Worm (Caenorhabditis elegans) whole organism, midembryonic: ENCODE data around the gene F14D7.8.
"Not testable (repeated sequence)": the region's sequence is repeated elsewhere in the genome, so short reads cannot be mapped to it uniquely, and the experiment has no call there.

Experiments
- T22C8.4 ChIP-seq: fragments of 200-800 bp; sonication (Bioruptor generic); IDR thresholded peaks from 2 replicates; pipeline ENCODE4 v1.3.6; 2022; ENCODE audit warnings: missing genetic modification characterization, missing compliant biosample characterization
- cog-1 ChIP-seq: sonication (generic microtip); optimal IDR thresholded peaks from 2 replicates; lab custom pipeline; 2016; ENCODE audit warnings: missing genetic modification characterization, missing compliant biosample characterization
- flt-1 ChIP-seq: fragments of 200-800 bp; sonication (Bioruptor generic); IDR thresholded peaks from 2 replicates; pipeline ENCODE4 v1.3.6; 2022; ENCODE audit warnings: missing genetic modification characterization, missing compliant biosample characterization
- klf-2 ChIP-seq: fragments of 200-800 bp; sonication (Bioruptor generic); conservative IDR thresholded peaks from 2 replicates; pipeline ENCODE4 v1.3.6; 2022; ENCODE audit warnings: missing genetic modification reagents, missing genetic modification characterization, missing compliant biosample characterization
- med-1 ChIP-seq: sonication (generic microtip); optimal IDR thresholded peaks from 2 replicates; lab custom pipeline; 2017; ENCODE audit warnings: missing genetic modification characterization, mild to moderate bottlenecking, missing compliant biosample characterization, antibody characterized with exemption, missing genetic modification reagents; ENCODE audit not compliant: insufficient read depth
- ref-1 ChIP-seq: fragments of 200-800 bp; sonication (Bioruptor generic); conservative IDR thresholded peaks from 2 replicates; pipeline ENCODE4 v1.3.6; 2022; ENCODE audit warnings: missing genetic modification reagents, missing genetic modification characterization, missing compliant biosample characterization
- tab-1 ChIP-seq: fragments of 200-800 bp; sonication (Bioruptor generic); IDR thresholded peaks from 2 replicates; pipeline ENCODE4 v1.3.6; 2022; ENCODE audit warnings: missing genetic modification characterization, missing compliant biosample characterization
- ztf-23 ChIP-seq: fragments of 200-800 bp; sonication (Bioruptor generic); IDR thresholded peaks from 2 replicates; pipeline ENCODE4 v1.3.6; 2022; ENCODE audit warnings: missing genetic modification reagents, missing genetic modification characterization, missing compliant biosample characterization
- ztf-29 ChIP-seq: fragments of 200-800 bp; sonication (Bioruptor generic); IDR thresholded peaks from 2 replicates; pipeline ENCODE4 v1.3.6; 2022; ENCODE audit warnings: missing genetic modification reagents, missing genetic modification characterization, missing compliant biosample characterization

The F14D7.8 gene

ce11 chrV:14289363-14289762 lies 23.2 kb downstream of the F14D7.8 start, which contains the start of gene F14D7.1:
Gene F14D7.1, minus strand, starts transcription at chrV:14289463.
- TF ChIP-seq ztf-23 (GFP tag; lab: Robert Waterston, UW) (no peak), tab-1 (GFP tag; lab: Robert Waterston, UW) (no peak), T22C8.4 (GFP tag; lab: Robert Waterston, UW) (no peak), ref-1 (GFP tag; lab: Robert Waterston, UW) (no peak), cog-1 (tag; lab: Kevin White, UChicago) (no peak), med-1 (GFP tag; lab: Kevin White, UChicago) (no peak), klf-2 (GFP tag; lab: Robert Waterston, UW) (no peak), flt-1 (GFP tag; lab: Robert Waterston, UW) (no peak)

- TF ChIP-seq ztf-23 (GFP tag; lab: Robert Waterston, UW), result no peak
These were observed 26.8 kb downstream of the F14D7.8 start, which contains the start of gene F40G12.11 for ce11 chrV:14285803-14286202. Gene F40G12.11, plus strand, starts transcription at chrV:14286171.

ce11 chrV:14283241-14283640 lies 29.4 kb downstream of the F14D7.8 start, which contains the start of gene F40G12.10:
Gene F40G12.10, plus strand, starts transcription at chrV:14283541.
- TF ChIP-seq ztf-23 (GFP tag; lab: Robert Waterston, UW) (no peak), ref-1 (GFP tag; lab: Robert Waterston, UW) (no peak), T22C8.4 (GFP tag; lab: Robert Waterston, UW) (no peak), med-1 (GFP tag; lab: Kevin White, UChicago) (no peak), tab-1 (GFP tag; lab: Robert Waterston, UW) (no peak), cog-1 (tag; lab: Kevin White, UChicago) (no peak)

- TF ChIP-seq ztf-23 (GFP tag; lab: Robert Waterston, UW), result no peak
- no peak for TF ChIP-seq tab-1 (GFP tag; lab: Robert Waterston, UW)
- TF ChIP-seq med-1 (GFP tag; lab: Kevin White, UChicago), result no peak
- no peak for TF ChIP-seq ref-1 (GFP tag; lab: Robert Waterston, UW)
- no peak for TF ChIP-seq cog-1 (tag; lab: Kevin White, UChicago)
- TF ChIP-seq flt-1 (GFP tag; lab: Robert Waterston, UW), result no peak
These were observed 30.3 kb downstream of the F14D7.8 start, which contains the start of the genes srt-74 and F40G12.9 for ce11 chrV:14282222-14282709. Gene srt-74, minus strand, starts transcription at chrV:14282322. Gene F40G12.9, plus strand, starts transcription at chrV:14282659.

ce11 chrV:14279777-14280176 lies 32.8 kb downstream of the F14D7.8 start, which contains the start of gene srt-33:
Gene srt-33, minus strand, starts transcription at chrV:14279877.
- TF ChIP-seq tab-1 (GFP tag; lab: Robert Waterston, UW), result no peak
- TF ChIP-seq T22C8.4 (GFP tag; lab: Robert Waterston, UW), result no peak
- no peak for TF ChIP-seq klf-2 (GFP tag; lab: Robert Waterston, UW)
- TF ChIP-seq med-1 (GFP tag; lab: Kevin White, UChicago), result no peak
- no peak for TF ChIP-seq ztf-29
- TF ChIP-seq ref-1 (GFP tag; lab: Robert Waterston, UW), result no peak
- no peak for TF ChIP-seq ztf-23 (GFP tag; lab: Robert Waterston, UW)
- no peak for TF ChIP-seq cog-1 (tag; lab: Kevin White, UChicago)
- no peak for TF ChIP-seq flt-1 (GFP tag; lab: Robert Waterston, UW)

ce11 chrV:14274268-14274667 lies 38.3 kb downstream of the F14D7.8 start, which contains the start of gene F40G12.7:
Gene F40G12.7, plus strand, starts transcription at chrV:14274568.
- TF ChIP-seq klf-2 (GFP tag; lab: Robert Waterston, UW); flt-1 (GFP tag; lab: Robert Waterston, UW); cog-1 (tag; lab: Kevin White, UChicago): not testable (repeated sequence)

- TF ChIP-seq T22C8.4 (GFP tag; lab: Robert Waterston, UW) (no peak), flt-1 (GFP tag; lab: Robert Waterston, UW) (no peak), ztf-23 (GFP tag; lab: Robert Waterston, UW) (no peak), ref-1 (GFP tag; lab: Robert Waterston, UW) (no peak), med-1 (GFP tag; lab: Kevin White, UChicago) (no peak)
These were observed 39.6 kb downstream of the F14D7.8 start, which contains the start of gene F40G12.6 for ce11 chrV:14273019-14273418. Gene F40G12.6, minus strand, starts transcription at chrV:14273119.

ce11 chrV:14270729-14271128 lies 41.9 kb downstream of the F14D7.8 start, which contains the start of gene F40G12.5:
Gene F40G12.5, minus strand, starts transcription at chrV:14270829.
- TF ChIP-seq ztf-23 (GFP tag; lab: Robert Waterston, UW) (no peak), ztf-29 (no peak), T22C8.4 (GFP tag; lab: Robert Waterston, UW) (no peak), klf-2 (GFP tag; lab: Robert Waterston, UW) (no peak)

ce11 chrV:14268616-14269015 lies 44.0 kb downstream of the F14D7.8 start, which contains the start of gene F40G12.4:
Gene F40G12.4, minus strand, starts transcription at chrV:14268716.
- TF ChIP-seq ztf-29 (no peak), cog-1 (tag; lab: Kevin White, UChicago) (no peak), tab-1 (GFP tag; lab: Robert Waterston, UW) (no peak)

ce11 chrV:14267326-14267942 lies 45.2 kb downstream of the F14D7.8 start:
- TF ChIP-seq tab-1 (GFP tag; lab: Robert Waterston, UW) (no peak), T22C8.4 (GFP tag; lab: Robert Waterston, UW) (no peak), cog-1 (tag; lab: Kevin White, UChicago) (no peak), klf-2 (GFP tag; lab: Robert Waterston, UW) (no peak), ref-1 (GFP tag; lab: Robert Waterston, UW) (no peak), med-1 (GFP tag; lab: Kevin White, UChicago) (no peak), ztf-23 (GFP tag; lab: Robert Waterston, UW) (no peak), flt-1 (GFP tag; lab: Robert Waterston, UW) (no peak), ztf-29 (no peak)
